Fruit fly (Drosophila melanogaster) whole organism, wandering third instar larva: ENCODE measurements around the gene CG15731.
A peak's percentile ranks its signal among the peaks of the same experiment; 100 is the strongest.

Experiments
- Abd-B ChIP-seq: fragments of >200 bp; optimal IDR thresholded peaks from 2 replicates; lab custom pipeline; 2017; ENCODE audit warnings: missing biosample characterization, missing genetic modification characterization
- CG32264 ChIP-seq: fragments of 200-800 bp; sonication (Bioruptor generic); optimal IDR thresholded peaks from 2 replicates; lab custom pipeline; 2016; ENCODE audit warnings: missing biosample characterization, missing genetic modification characterization
- CG9705 ChIP-seq: fragments of 200-800 bp; sonication (Bioruptor generic); optimal IDR thresholded peaks from 2 replicates; lab custom pipeline; 2018; ENCODE audit warnings: missing biosample characterization, mild to moderate bottlenecking, missing genetic modification characterization
- CrebA ChIP-seq: fragments of 200-800 bp; sonication (Bioruptor generic); optimal IDR thresholded peaks from 2 replicates; lab custom pipeline; 2016; ENCODE audit warnings: missing biosample characterization, mild to moderate bottlenecking, missing genetic modification characterization, borderline replicate concordance
- Dfd ChIP-seq: fragments of >200 bp; optimal IDR thresholded peaks from 2 replicates; lab custom pipeline; 2017; ENCODE audit warnings: missing biosample characterization, missing genetic modification characterization
- GATAd ChIP-seq: sonication (Bioruptor generic); optimal IDR thresholded peaks from 2 replicates; lab custom pipeline; 2016; ENCODE audit warnings: missing biosample characterization, missing genetic modification characterization
- HLH106 ChIP-seq: fragments of 200-800 bp; optimal IDR thresholded peaks from 3 replicates; lab custom pipeline; 2019; ENCODE audit warnings: missing biosample characterization, mild to moderate bottlenecking, missing genetic modification characterization, moderate library complexity
- Hnf4 ChIP-seq: fragments of 200-800 bp; sonication (Bioruptor generic); optimal IDR thresholded peaks from 2 replicates; lab custom pipeline; 2016; ENCODE audit warnings: missing biosample characterization, mild to moderate bottlenecking, missing genetic modification characterization
- Hr78 ChIP-seq: fragments of >200 bp; optimal IDR thresholded peaks from 2 replicates; lab custom pipeline; 2017; ENCODE audit warnings: missing biosample characterization, missing genetic modification characterization
- Hr83 ChIP-seq: fragments of 200-300 bp; sonication (Bioruptor generic); optimal IDR thresholded peaks from 2 replicates; lab custom pipeline; 2016; ENCODE audit warnings: missing biosample characterization, mild to moderate bottlenecking, missing genetic modification characterization, moderate library complexity; ENCODE audit not compliant: poor library complexity, severe bottlenecking
- Jra ChIP-seq: sonication (Bioruptor generic); optimal IDR thresholded peaks from 2 replicates; lab custom pipeline; 2016; ENCODE audit warnings: missing biosample characterization, missing genetic modification characterization
- Mio ChIP-seq: sonication (Bioruptor generic); optimal IDR thresholded peaks from 2 replicates; lab custom pipeline; 2016; ENCODE audit warnings: missing biosample characterization, missing genetic modification characterization
- Myc ChIP-seq: fragments of >200 bp; optimal IDR thresholded peaks from 2 replicates; lab custom pipeline; 2017
- N ChIP-seq: fragments of >200 bp; optimal IDR thresholded peaks from 2 replicates; lab custom pipeline; 2018; ENCODE audit warnings: missing biosample characterization, missing external identifiers, missing genetic modification characterization
- OdsH ChIP-seq: fragments of 200-800 bp; sonication (Bioruptor generic); optimal IDR thresholded peaks from 2 replicates; lab custom pipeline; 2016; ENCODE audit warnings: missing biosample characterization, mild to moderate bottlenecking, missing genetic modification characterization
- Rel ChIP-seq, 2 experiments: fragments of 200-800 bp; sonication (Bioruptor generic) in 1 of 2; optimal IDR thresholded peaks; 2 replicates in 1 of 2; 3 replicates in 1 of 2; lab custom pipeline; 2016 to 2019; ENCODE audit warnings: mild to moderate bottlenecking in 2 of 2, missing biosample characterization in 2 of 2, missing genetic modification characterization in 2 of 2, moderate library complexity in 1 of 2
- Sp1 ChIP-seq: fragments of 200-800 bp; sonication (Bioruptor generic); optimal IDR thresholded peaks from 3 replicates; lab custom pipeline; 2019; ENCODE audit warnings: missing biosample characterization, mild to moderate bottlenecking, missing genetic modification characterization, moderate library complexity
- Vsx2 ChIP-seq: fragments of 200-300, 225-300 bp; sonication (Bioruptor generic); optimal IDR thresholded peaks from 2 replicates; lab custom pipeline; 2018; ENCODE audit warnings: missing biosample characterization, missing genetic modification characterization; ENCODE audit not compliant: partially characterized antibody
- br ChIP-seq: fragments of 200-800 bp; sonication (Bioruptor generic); optimal IDR thresholded peaks from 2 replicates; lab custom pipeline; 2016; ENCODE audit warnings: missing biosample characterization, missing genetic modification characterization
- brk ChIP-seq: fragments of 200-800 bp; sonication (Bioruptor generic); optimal IDR thresholded peaks from 2 replicates; lab custom pipeline; 2016; ENCODE audit warnings: missing biosample characterization, mild to moderate bottlenecking, missing genetic modification characterization
- dl ChIP-seq, 2 experiments: fragments of 175-275, 200-275 bp in 1 of 2; fragments of 200-275 bp in 1 of 2; sonication (Bioruptor generic); optimal IDR thresholded peaks; lab custom pipeline; 2018; ENCODE audit warnings: mild to moderate bottlenecking in 2 of 2, missing biosample characterization in 2 of 2, missing genetic modification characterization in 2 of 2, moderate library complexity in 2 of 2; ENCODE audit not compliant: partially characterized antibody in 2 of 2, insufficient read depth in 1 of 2
- dmrt93B ChIP-seq: fragments of 200-800 bp; sonication (Bioruptor generic); optimal IDR thresholded peaks from 2 replicates; lab custom pipeline; 2018; ENCODE audit warnings: missing biosample characterization, mild to moderate bottlenecking, missing genetic modification characterization
- dsf ChIP-seq: sonication (Bioruptor generic); optimal IDR thresholded peaks from 2 replicates; lab custom pipeline; 2016; ENCODE audit warnings: missing biosample characterization, missing genetic modification characterization, borderline replicate concordance
- ey ChIP-seq: fragments of 200-800 bp; sonication (Bioruptor generic); optimal IDR thresholded peaks from 2 replicates; lab custom pipeline; 2016; ENCODE audit warnings: missing biosample characterization, missing genetic modification characterization
- foxo ChIP-seq, 2 experiments: fragments of 200-800 bp; sonication (Bioruptor generic); optimal IDR thresholded peaks; 2 replicates in 1 of 2; 3 replicates in 1 of 2; lab custom pipeline; 2016 to 2017; ENCODE audit warnings: missing biosample characterization in 2 of 2, missing genetic modification characterization in 2 of 2
- fru ChIP-seq: fragments of 200-800 bp; sonication (Bioruptor generic); optimal IDR thresholded peaks from 3 replicates; lab custom pipeline; 2016; ENCODE audit warnings: missing biosample characterization, mild to moderate bottlenecking, missing genetic modification characterization
- h ChIP-seq: fragments of 200-800 bp; sonication (Bioruptor generic); optimal IDR thresholded peaks from 3 replicates; lab custom pipeline; 2016; ENCODE audit warnings: missing biosample characterization, mild to moderate bottlenecking, missing genetic modification characterization
- jim ChIP-seq: fragments of 175-275, 200-325 bp; sonication (Bioruptor generic); optimal IDR thresholded peaks from 2 replicates; lab custom pipeline; 2016; ENCODE audit warnings: missing biosample characterization, mild to moderate bottlenecking, missing genetic modification characterization
- lola ChIP-seq: fragments of >200 bp; optimal IDR thresholded peaks from 2 replicates; lab custom pipeline; 2017; ENCODE audit warnings: missing biosample characterization, missing genetic modification characterization
- pan ChIP-seq: fragments of >200 bp; optimal IDR thresholded peaks from 2 replicates; lab custom pipeline; 2017
- psq ChIP-seq: fragments of 200-800 bp; sonication (Bioruptor generic); optimal IDR thresholded peaks from 3 replicates; lab custom pipeline; 2017; ENCODE audit warnings: missing biosample characterization, mild to moderate bottlenecking, missing genetic modification characterization, moderate library complexity
- sv ChIP-seq: fragments of 200-800 bp; sonication (Bioruptor generic); optimal IDR thresholded peaks from 3 replicates; lab custom pipeline; 2016; ENCODE audit warnings: missing biosample characterization, missing genetic modification characterization
- tai ChIP-seq: sonication (Bioruptor generic); optimal IDR thresholded peaks from 2 replicates; lab custom pipeline; 2016; ENCODE audit warnings: missing biosample characterization, missing genetic modification characterization
- usp ChIP-seq: fragments of >200 bp; optimal IDR thresholded peaks from 2 replicates; lab custom pipeline; 2017; ENCODE audit warnings: missing biosample characterization, missing genetic modification characterization
- woc ChIP-seq: sonication (Bioruptor generic); optimal IDR thresholded peaks from 2 replicates; lab custom pipeline; 2016; ENCODE audit warnings: missing biosample characterization, mild to moderate bottlenecking, missing genetic modification characterization

The CG15731 gene

DNA sequence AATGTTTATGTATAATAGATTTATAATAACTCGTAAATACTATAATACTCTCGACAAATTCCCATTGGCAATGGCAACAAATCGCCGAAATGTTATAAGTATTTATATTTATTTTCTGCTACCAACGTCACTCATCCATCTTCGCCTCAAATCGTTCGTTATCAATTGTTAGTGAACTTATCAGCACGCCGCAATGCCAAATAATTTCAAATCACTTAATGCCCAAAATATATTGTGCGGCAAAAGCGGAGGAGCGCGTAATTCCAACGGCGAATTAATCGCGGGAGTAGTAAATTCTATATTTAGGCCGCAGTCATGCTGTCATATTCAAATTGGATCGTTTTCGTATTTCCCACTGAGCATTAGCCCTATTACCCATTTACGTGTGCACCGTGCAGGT lies 11.6 kb upstream of the CG15731 start:
- TF ChIP-seq HLH106 (tag; lab: Kevin White, UChicago): no peak
- no peak for TF ChIP-seq fru
- no peak for TF ChIP-seq Vsx2
- TF ChIP-seq CrebA (GFP tag; lab: Kevin White, UChicago): no peak
- TF ChIP-seq Rel (GFP tag; optimal IDR thresholded peaks at IDR 0.05; lab: Kevin White, UChicago): no peak
- no peak for TF ChIP-seq Rel (tag; optimal IDR thresholded peaks at IDR 0.05; lab: Kevin White, UChicago)
- TF ChIP-seq CG32264 (GFP tag; lab: Kevin White, UChicago): no peak
- TF ChIP-seq Myc (lab: Kevin White, UChicago): no peak
- TF ChIP-seq brk (GFP tag; lab: Kevin White, UChicago): no peak

DNA sequence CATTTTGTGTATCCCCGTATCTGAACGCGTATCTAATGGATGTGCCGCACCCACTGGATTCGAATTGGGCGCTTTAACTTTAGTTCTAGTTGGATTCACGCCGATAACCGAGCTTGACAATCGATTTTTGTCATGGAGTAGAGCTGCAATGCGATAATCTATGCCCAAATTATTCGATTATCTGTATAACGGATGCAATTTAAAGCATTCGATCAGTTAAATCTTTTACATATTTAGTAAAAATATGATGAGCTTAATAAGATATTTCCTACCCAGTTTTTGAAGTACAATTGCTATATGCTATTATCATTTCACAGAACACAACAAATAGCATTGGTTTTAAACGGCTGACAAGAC lies 9.7 kb upstream of the CG15731 start:
- TF ChIP-seq ey (GFP tag; lab: Kevin White, UChicago) (no peak), Rel (GFP tag; optimal IDR thresholded peaks at IDR 0.05; lab: Kevin White, UChicago) (no peak), Rel (tag; optimal IDR thresholded peaks at IDR 0.05; lab: Kevin White, UChicago) (no peak), brk (GFP tag; lab: Kevin White, UChicago) (no peak), Hr83 (no peak), tai (GFP tag; lab: Kevin White, UChicago) (no peak), Hr78 (GFP tag; lab: Kevin White, UChicago) (no peak), Vsx2 (no peak)

DNA sequence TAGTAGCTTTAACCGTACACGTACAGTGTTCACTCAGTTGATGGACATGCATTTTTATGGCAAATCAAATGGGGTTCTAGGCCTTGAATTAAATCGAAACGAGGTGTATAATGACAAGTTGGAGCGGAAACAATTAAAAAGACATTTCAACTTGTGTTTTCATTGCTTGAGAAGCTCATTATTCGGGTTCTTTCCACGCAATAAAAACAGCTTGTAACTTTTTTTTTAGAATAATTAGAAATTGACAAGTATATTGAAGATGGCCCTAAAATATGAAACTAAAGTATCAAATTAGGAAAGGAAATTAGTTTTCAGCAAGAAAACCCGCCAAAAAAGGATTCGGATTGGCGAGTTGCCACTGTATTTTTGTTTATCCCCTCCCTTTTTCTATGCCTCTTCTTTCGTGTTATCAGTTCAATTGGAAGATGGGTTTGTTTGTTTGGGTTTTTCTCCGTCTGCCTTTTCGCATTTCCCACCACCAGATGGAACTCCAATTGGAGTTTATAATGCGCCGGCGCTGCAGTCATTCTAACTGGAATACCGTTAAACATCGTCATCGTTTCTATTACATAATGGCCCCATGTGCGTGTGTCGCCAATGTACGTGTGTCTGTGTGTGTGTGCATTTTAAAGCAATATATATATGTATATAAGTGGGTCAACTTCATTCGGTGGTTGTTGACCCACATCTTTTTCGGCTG lies 9.1 kb upstream of the CG15731 start:
- TF ChIP-seq Abd-B (no peak), foxo (GFP tag; optimal IDR thresholded peaks at IDR 0.05; lab: Kevin White, UChicago) (peak in 1 of 2 experiments; percentile 13), br (no peak), ey (GFP tag; lab: Kevin White, UChicago) (peak; percentile 0)

DNA sequence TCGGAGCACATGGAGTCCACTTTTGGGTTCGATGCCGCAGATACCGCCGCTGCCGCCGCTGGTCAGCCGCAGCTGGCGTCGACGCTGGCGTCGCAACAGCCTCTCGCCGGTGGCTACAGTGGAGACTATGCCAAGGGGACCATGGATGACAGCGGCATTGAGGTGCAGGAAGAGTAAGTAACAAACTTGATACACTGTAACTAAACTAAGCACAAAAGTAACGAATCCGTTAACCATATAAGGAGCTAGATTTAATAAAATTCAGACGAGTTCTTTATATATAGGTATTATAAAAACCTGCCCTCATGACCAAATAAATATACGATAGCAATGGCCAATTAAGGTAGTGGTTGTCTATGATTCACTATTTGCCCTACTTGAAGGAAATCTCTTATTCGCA lies 7.8 kb upstream of the CG15731 start:
- TF ChIP-seq h (no peak), lola (GFP tag; lab: Kevin White, UChicago) (no peak), brk (GFP tag; lab: Kevin White, UChicago) (no peak)

dm6 chrX:12463560-12463959 lies 6.0 kb upstream of the CG15731 start:
- TF ChIP-seq dsf (GFP tag; lab: Kevin White, UChicago) (no peak), Hnf4 (GFP tag; lab: Kevin White, UChicago) (no peak), CG9705 (GFP tag; lab: Kevin White, UChicago) (no peak), GATAd (GFP tag; lab: Kevin White, UChicago) (no peak), fru (no peak), Hr83 (no peak), Sp1 (GFP tag; lab: Kevin White, UChicago) (no peak), Hr78 (GFP tag; lab: Kevin White, UChicago) (no peak)

DNA sequence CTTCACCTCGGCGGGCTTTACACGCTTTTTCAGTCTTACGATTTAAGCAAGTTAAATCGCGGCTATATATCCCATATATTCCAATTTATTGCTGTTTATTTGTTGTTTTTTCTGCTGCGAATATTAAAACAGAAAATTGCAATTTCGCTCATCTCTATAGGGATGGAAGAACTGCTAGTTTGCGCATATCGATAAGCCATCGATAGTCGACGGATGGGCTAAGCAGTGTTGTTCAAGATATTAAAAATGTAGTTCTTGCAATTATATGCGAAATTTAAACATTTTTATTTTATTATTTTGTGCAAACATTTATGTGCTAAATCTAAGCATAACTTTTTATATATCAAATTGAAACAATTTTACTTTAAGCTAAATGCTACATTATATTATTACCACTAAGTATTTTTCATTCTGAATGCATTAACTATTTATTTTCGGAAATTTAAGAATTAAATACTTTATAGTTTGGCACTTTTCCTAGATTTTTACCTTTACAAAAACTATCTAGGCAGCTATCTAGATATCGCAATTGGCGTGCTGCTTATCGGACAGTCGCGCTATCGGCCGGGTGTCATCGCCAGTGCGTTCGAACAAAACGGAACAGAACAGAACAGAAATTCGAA lies 5.5 kb upstream of the CG15731 start, which contains the start of the genes Rab40 and CG42258:
TSS of gene Rab40 (minus strand) at position 177 of the 623 bp plus-strand sequence.
TSS of gene CG42258 (plus strand) at position 593 of the 623 bp plus-strand sequence.
- TF ChIP-seq br (no peak), lola (GFP tag; lab: Kevin White, UChicago) (no peak), brk (GFP tag; lab: Kevin White, UChicago) (peak; percentile 8), jim (GFP tag; lab: Kevin White, UChicago) (no peak), woc (GFP tag; lab: Kevin White, UChicago) (peak; percentile 59), Hr83 (peak; percentile 33), Hr78 (GFP tag; lab: Kevin White, UChicago) (no peak), tai (GFP tag; lab: Kevin White, UChicago) (peak; percentile 39), fru (peak; percentile 54), CG32264 (GFP tag; lab: Kevin White, UChicago) (no peak), sv (peak; percentile 53), Rel (GFP tag; optimal IDR thresholded peaks at IDR 0.05; lab: Kevin White, UChicago) (no peak), Rel (tag; optimal IDR thresholded peaks at IDR 0.05; lab: Kevin White, UChicago) (no peak), N (no peak), Mio (no peak), psq (GFP tag; lab: Kevin White, UChicago) (peak; percentile 44), Vsx2 (no peak), dsf (GFP tag; lab: Kevin White, UChicago) (peak; percentile 36), Dfd (GFP tag; lab: Kevin White, UChicago) (no peak), dmrt93B (no peak), Abd-B (no peak), CrebA (GFP tag; lab: Kevin White, UChicago) (no peak), foxo (GFP tag; optimal IDR thresholded peaks at IDR 0.05; lab: Kevin White, UChicago) (peak in 1 of 2 experiments; percentile 69), dl (GFP tag; optimal IDR thresholded peaks at IDR 0.05; lab: Kevin White, UChicago; ENCODE audit: insufficient read depth in 1 of 2, partially characterized antibody in 2 of 2) (no peak), usp (GFP tag; lab: Kevin White, UChicago) (no peak), ey (GFP tag; lab: Kevin White, UChicago) (peak; percentile 49), OdsH (no peak), pan (lab: Kevin White, UChicago) (no peak), Jra (GFP tag; lab: Kevin White, UChicago) (peak; percentile 25)
